Fruit fly (Drosophila melanogaster) whole organism, embryonic: ENCODE measurements around the gene CG3841.
A peak's percentile ranks its signal among the peaks of the same experiment; 100 is the strongest.

ENCODE experiments used
- Awh ChIP-seq: fragments of 200-800 bp; sonication (Bioruptor generic); IDR thresholded peaks from 2 replicates; pipeline ENCODE4, ENCODE4 v1.3.6; 2022; ENCODE audit warnings: missing biosample characterization, missing genetic modification characterization
- Bgb ChIP-seq: fragments of 200-800 bp; sonication (Bioruptor generic); IDR thresholded peaks from 2 replicates; pipeline ENCODE4 v1.3.6; 2022; ENCODE audit warnings: missing biosample characterization, missing genetic modification characterization; ENCODE audit not compliant: partially characterized antibody
- CG11247 ChIP-seq: fragments of 200-800 bp; sonication (Bioruptor generic); IDR thresholded peaks from 2 replicates; pipeline ENCODE4 v1.3.6; 2022; ENCODE audit warnings: missing biosample characterization, missing genetic modification characterization
- CG12104 ChIP-seq: fragments of 200-800 bp; sonication (Bioruptor generic); optimal IDR thresholded peaks from 3 replicates; lab custom pipeline; 2016; ENCODE audit warnings: missing biosample characterization, missing genetic modification characterization
- CG12219 ChIP-seq: fragments of 200-800 bp; sonication (Bioruptor generic); optimal IDR thresholded peaks from 3 replicates; lab custom pipeline; 2018; ENCODE audit warnings: missing biosample characterization, mild to moderate bottlenecking, missing genetic modification characterization
- CG12391 ChIP-seq: fragments of 200-800 bp; sonication (Bioruptor generic); optimal IDR thresholded peaks from 3 replicates; lab custom pipeline; 2018; ENCODE audit warnings: missing biosample characterization, mild to moderate bottlenecking, missing genetic modification characterization, moderate library complexity
- CG13123 ChIP-seq: fragments of 200-800 bp; sonication (Bioruptor generic); optimal IDR thresholded peaks from 2 replicates; lab custom pipeline; 2016; ENCODE audit warnings: missing biosample characterization, missing genetic modification characterization
- CG13894 ChIP-seq: fragments of 200-800 bp; sonication (Bioruptor generic); optimal IDR thresholded peaks from 3 replicates; lab custom pipeline; 2018; ENCODE audit warnings: missing biosample characterization, mild to moderate bottlenecking, missing genetic modification characterization, moderate library complexity
- CG14441 ChIP-seq: fragments of 200-800 bp; sonication (Bioruptor generic); IDR thresholded peaks from 2 replicates; pipeline ENCODE4 v1.3.6; 2022; ENCODE audit warnings: missing biosample characterization, missing genetic modification characterization
- CG14860 ChIP-seq: fragments of 200-800 bp; sonication (Bioruptor generic); IDR thresholded peaks from 3 replicates; pipeline ENCODE4 v1.3.6; 2022; ENCODE audit warnings: missing biosample characterization, missing genetic modification characterization; ENCODE audit not compliant: partially characterized antibody
- CG1529 ChIP-seq: fragments of 200-800 bp; sonication (Bioruptor generic); optimal IDR thresholded peaks from 3 replicates; lab custom pipeline; 2018; ENCODE audit warnings: missing biosample characterization, missing genetic modification characterization
- CG15514 ChIP-seq: fragments of 200-800 bp; sonication (Bioruptor generic); optimal IDR thresholded peaks from 3 replicates; lab custom pipeline; 2017; ENCODE audit warnings: missing biosample characterization, missing genetic modification characterization, mild to moderate bottlenecking, moderate library complexity, missing genetic modification reagents
- CG16815 ChIP-seq: fragments of 200-800 bp; sonication (Bioruptor generic); optimal IDR thresholded peaks from 3 replicates; lab custom pipeline; 2017; ENCODE audit warnings: missing biosample characterization, mild to moderate bottlenecking, missing genetic modification characterization
- CG17612 ChIP-seq: fragments of 200-800 bp; sonication (Bioruptor generic); IDR thresholded peaks from 2 replicates; pipeline ENCODE4 v1.3.6; 2022; ENCODE audit warnings: missing biosample characterization, missing genetic modification characterization
- CG2120 ChIP-seq: fragments of 200-800 bp; sonication (Bioruptor generic); optimal IDR thresholded peaks from 3 replicates; lab custom pipeline; 2016; ENCODE audit warnings: missing biosample characterization, missing genetic modification characterization
- CG2129 ChIP-seq: fragments of 200-800 bp; sonication (Bioruptor generic); IDR thresholded peaks from 2 replicates; pipeline ENCODE4 v1.3.6; 2022; ENCODE audit warnings: missing biosample characterization, missing genetic modification characterization; ENCODE audit not compliant: partially characterized antibody
- CG2712 ChIP-seq: fragments of 200-800 bp; optimal IDR thresholded peaks from 3 replicates; lab custom pipeline; 2019; ENCODE audit warnings: missing biosample characterization, mild to moderate bottlenecking, missing genetic modification characterization, moderate library complexity
- CG2875 ChIP-seq: fragments of 200-800 bp; sonication (Bioruptor generic); optimal IDR thresholded peaks from 2 replicates; lab custom pipeline; 2017; ENCODE audit warnings: missing biosample characterization, mild to moderate bottlenecking, missing genetic modification characterization, missing genetic modification reagents
- CG2889 ChIP-seq: fragments of 200-800 bp; sonication (Bioruptor generic); IDR thresholded peaks from 3 replicates; pipeline ENCODE4 v1.3.6; 2022; ENCODE audit warnings: missing biosample characterization, missing genetic modification characterization
- CG33213 ChIP-seq: fragments of 200-800 bp; sonication (Bioruptor generic); optimal IDR thresholded peaks from 3 replicates; lab custom pipeline; 2016; ENCODE audit warnings: missing biosample characterization, missing genetic modification characterization
- CG8359 ChIP-seq: fragments of 200-800 bp; sonication (Bioruptor generic); optimal IDR thresholded peaks from 2 replicates; lab custom pipeline; 2017; ENCODE audit warnings: missing biosample characterization, mild to moderate bottlenecking, missing genetic modification characterization, borderline replicate concordance
- CG8765 ChIP-seq: fragments of 200-800 bp; sonication (Bioruptor generic); IDR thresholded peaks from 2 replicates; pipeline ENCODE4 v1.3.6; 2022; ENCODE audit warnings: missing biosample characterization, missing genetic modification characterization
- CG8924 ChIP-seq: fragments of 200-800 bp; optimal IDR thresholded peaks from 3 replicates; lab custom pipeline; 2019; ENCODE audit warnings: missing biosample characterization, mild to moderate bottlenecking, missing genetic modification characterization, moderate library complexity
- CG9609 ChIP-seq: fragments of 200-800 bp; sonication (Bioruptor generic); optimal IDR thresholded peaks from 3 replicates; lab custom pipeline; 2016; ENCODE audit warnings: missing biosample characterization, missing genetic modification characterization
- CG9932 ChIP-seq: fragments of 200-800 bp; sonication (Bioruptor generic); IDR thresholded peaks from 2 replicates; pipeline ENCODE4 v1.3.6; 2022; ENCODE audit warnings: missing biosample characterization, missing genetic modification characterization
- CoRest ChIP-seq: fragments of 200-800 bp; sonication (Bioruptor generic); optimal IDR thresholded peaks from 3 replicates; lab custom pipeline; 2018; ENCODE audit warnings: missing biosample characterization, mild to moderate bottlenecking, missing genetic modification characterization, moderate library complexity
- D19A ChIP-seq: fragments of 200-800 bp; optimal IDR thresholded peaks from 3 replicates; lab custom pipeline; 2019; ENCODE audit warnings: missing biosample characterization, mild to moderate bottlenecking, missing genetic modification characterization, moderate library complexity
- Fer2 ChIP-seq: fragments of 200-800 bp; sonication (Bioruptor generic); optimal IDR thresholded peaks from 2 replicates; lab custom pipeline; 2018; ENCODE audit warnings: missing biosample characterization, mild to moderate bottlenecking, missing genetic modification characterization, moderate library complexity
- H15 ChIP-seq: fragments of 200-800 bp; sonication (Bioruptor generic); IDR thresholded peaks from 3 replicates; pipeline ENCODE4 v1.3.6; 2022; ENCODE audit warnings: missing biosample characterization, missing genetic modification characterization
- Hand ChIP-seq: fragments of 200-800 bp; sonication (Bioruptor generic); optimal IDR thresholded peaks from 2 replicates; lab custom pipeline; 2017; ENCODE audit warnings: mild to moderate bottlenecking, missing biosample characterization, missing genetic modification reagents, missing genetic modification characterization
- MTF-1 ChIP-seq: fragments of 200-800 bp; sonication (Bioruptor generic); optimal IDR thresholded peaks from 2 replicates; lab custom pipeline; 2018; ENCODE audit warnings: missing biosample characterization, mild to moderate bottlenecking, missing genetic modification characterization, borderline replicate concordance
- NFAT ChIP-seq: fragments of 200-800 bp; sonication (Bioruptor generic); IDR thresholded peaks from 2 replicates; pipeline ENCODE4 v1.3.6; 2022; ENCODE audit warnings: missing biosample characterization, missing genetic modification characterization
- Rx ChIP-seq: fragments of 200-800 bp; sonication (Bioruptor generic); IDR thresholded peaks from 2 replicates; pipeline ENCODE4 v1.3.6; 2022; ENCODE audit warnings: missing biosample characterization, missing genetic modification characterization
- Sry-δ ChIP-seq: fragments of 200-800 bp; sonication (Bioruptor generic); optimal IDR thresholded peaks from 2 replicates; lab custom pipeline; 2016; ENCODE audit warnings: missing biosample characterization, missing genetic modification characterization
- Usf ChIP-seq: fragments of 200-800 bp; sonication (Bioruptor generic); optimal IDR thresholded peaks from 2 replicates; lab custom pipeline; 2017; ENCODE audit warnings: missing genotype, missing biosample characterization, missing genetic modification characterization
- Xrp1 ChIP-seq: fragments of 200-800 bp; sonication (Bioruptor generic); IDR thresholded peaks from 2 replicates; pipeline ENCODE4 v1.3.6; 2022; ENCODE audit warnings: missing biosample characterization, missing genetic modification characterization
- ab ChIP-seq: fragments of 200-800 bp; sonication (Bioruptor generic); optimal IDR thresholded peaks from 2 replicates; lab custom pipeline; 2016; ENCODE audit warnings: missing biosample characterization, missing genetic modification characterization
- ac ChIP-seq: fragments of 200-800 bp; sonication (Bioruptor generic); optimal IDR thresholded peaks from 3 replicates; lab custom pipeline; 2017; ENCODE audit warnings: missing biosample characterization, mild to moderate bottlenecking, missing genetic modification characterization
- ap ChIP-seq: fragments of 200-800 bp; sonication (Bioruptor generic); IDR thresholded peaks from 2 replicates; pipeline ENCODE4 v1.3.6; 2022; ENCODE audit warnings: missing biosample characterization, missing genetic modification characterization
- corto ChIP-seq: fragments of 200-800 bp; sonication (Bioruptor generic); optimal IDR thresholded peaks from 2 replicates; lab custom pipeline; 2016; ENCODE audit warnings: missing biosample characterization, mild to moderate bottlenecking, missing genetic modification characterization, moderate library complexity
- croc ChIP-seq: fragments of 200-800 bp; sonication (Bioruptor generic); conservative IDR thresholded peaks from 3 replicates; pipeline ENCODE4 v1.3.6; 2022; ENCODE audit warnings: missing biosample characterization, missing genetic modification characterization
- dm ChIP-seq: fragments of 200-800 bp; sonication (Bioruptor generic); optimal IDR thresholded peaks from 3 replicates; lab custom pipeline; 2016; ENCODE audit warnings: missing biosample characterization, missing genetic modification characterization
- esg ChIP-seq: fragments of 200-800 bp; sonication (Bioruptor generic); conservative IDR thresholded peaks from 2 replicates; pipeline ENCODE4 v1.3.6; 2022; ENCODE audit warnings: missing biosample characterization, missing genetic modification characterization
- gsb ChIP-seq: fragments of 200-800 bp; sonication (Bioruptor generic); IDR thresholded peaks from 2 replicates; pipeline ENCODE4 v1.3.6; 2022; ENCODE audit warnings: missing biosample characterization, missing genetic modification characterization
- klu ChIP-seq: fragments of 200-800 bp; sonication (Bioruptor generic); IDR thresholded peaks from 2 replicates; pipeline ENCODE4 v1.3.6; 2022; ENCODE audit warnings: missing biosample characterization, missing genetic modification characterization
- mam ChIP-seq: fragments of 200-800 bp; sonication (Bioruptor generic); optimal IDR thresholded peaks from 3 replicates; lab custom pipeline; 2016; ENCODE audit warnings: missing biosample characterization, missing genetic modification characterization
- peb ChIP-seq: fragments of 200-800 bp; sonication (Bioruptor generic); IDR thresholded peaks from 2 replicates; pipeline ENCODE4 v1.3.6; 2022; ENCODE audit warnings: missing biosample characterization, missing genetic modification characterization
- phol ChIP-seq: fragments of 200-800 bp; sonication (Bioruptor generic); optimal IDR thresholded peaks from 3 replicates; lab custom pipeline; 2018; ENCODE audit warnings: missing biosample characterization, mild to moderate bottlenecking, missing genetic modification characterization, moderate library complexity
- sqz ChIP-seq: fragments of 200-800 bp; sonication (Bioruptor generic); optimal IDR thresholded peaks from 3 replicates; lab custom pipeline; 2018; ENCODE audit warnings: missing biosample characterization, mild to moderate bottlenecking, missing genetic modification characterization
- usp ChIP-seq: fragments of >200 bp; optimal IDR thresholded peaks from 2 replicates; lab custom pipeline; 2017; ENCODE audit warnings: missing biosample characterization, missing genetic modification characterization

CG3841 gene

dm6 chr2L:9633811-9634436 lies 44.6 kb downstream of the CG3841 start, which contains the start of gene Apoltp (continued):
- peak; percentile 59 for TF ChIP-seq CG8924
- no peak for TF ChIP-seq CG8765 (GFP tag; lab: Robert Waterston, UW)
- TF ChIP-seq CG11247 (GFP tag; lab: Robert Waterston, UW): peak; percentile 66
- peak; percentile 34 for TF ChIP-seq CG12219 (GFP tag; lab: Kevin White, UChicago)
- 0 out of 2 replicates have a peak, but pooled peaks have one; percentile 35 for TF ChIP-seq klu (GFP tag; lab: Robert Waterston, UW)
- peak; percentile 45; the same call in 1 of the 3 replicates for TF ChIP-seq CG2889 (GFP tag; lab: Robert Waterston, UW)
- TF ChIP-seq Awh (GFP tag; lab: Robert Waterston, UW): no peak
- TF ChIP-seq phol (tag; lab: Kevin White, UChicago): peak; percentile 64
- TF ChIP-seq CG16815 (GFP tag; lab: Kevin White, UChicago): peak; percentile 23
- no peak for TF ChIP-seq dm (GFP tag; lab: Kevin White, UChicago)
- peak; percentile 67 for TF ChIP-seq CG12391 (tag; lab: Kevin White, UChicago)
- TF ChIP-seq esg (GFP tag; lab: Robert Waterston, UW): no peak; the same call in 1 of the 2 replicates
- TF ChIP-seq CG13894: peak; percentile 92
- no peak for TF ChIP-seq Fer2 (tag; lab: Kevin White, UChicago)
- no peak for TF ChIP-seq sqz
- TF ChIP-seq CG2712 (tag; lab: Kevin White, UChicago): peak; percentile 79
- no peak for TF ChIP-seq CG13123 (GFP tag; lab: Kevin White, UChicago)
- TF ChIP-seq corto (GFP tag; lab: Kevin White, UChicago): peak; percentile 38
- TF ChIP-seq MTF-1 (GFP tag; lab: Kevin White, UChicago): no peak
- peak; percentile 66 for TF ChIP-seq CG14441 (GFP tag; lab: Robert Waterston, UW)
- TF ChIP-seq peb (GFP tag; lab: Robert Waterston, UW): no peak
- TF ChIP-seq H15 (GFP tag; lab: Robert Waterston, UW): peak; percentile 60; the same call in 2 of the 3 replicates
- TF ChIP-seq D19A (tag; lab: Kevin White, UChicago): no peak
- TF ChIP-seq ab: no peak
- no peak for TF ChIP-seq Bgb (GFP tag; lab: Robert Waterston, UW)
- no peak for TF ChIP-seq ac
- peak; percentile 64 for TF ChIP-seq gsb
- no peak for TF ChIP-seq CG33213 (GFP tag; lab: Kevin White, UChicago)
- peak; percentile 64 for TF ChIP-seq CoRest
- TF ChIP-seq usp (GFP tag; lab: Kevin White, UChicago): no peak
- no peak for TF ChIP-seq ap (GFP tag; lab: Robert Waterston, UW)
- peak; percentile 9 for TF ChIP-seq CG1529 (GFP tag; lab: Kevin White, UChicago)
- TF ChIP-seq NFAT: peak; percentile 52
- TF ChIP-seq CG17612 (GFP tag; lab: Robert Waterston, UW): no peak
- TF ChIP-seq CG9609: no peak
- TF ChIP-seq CG14860 (GFP tag; lab: Robert Waterston, UW): no peak
- TF ChIP-seq CG2129 (GFP tag; lab: Robert Waterston, UW): no peak
- TF ChIP-seq Sry-δ (GFP tag; lab: Kevin White, UChicago): no peak
- TF ChIP-seq CG2875 (GFP tag; lab: Kevin White, UChicago): no peak
- peak; percentile 4 for TF ChIP-seq Usf (GFP tag; lab: Kevin White, UChicago)
- peak; percentile 76 for TF ChIP-seq CG15514 (GFP tag; lab: Kevin White, UChicago)
- TF ChIP-seq CG2120: peak; percentile 66
- peak; percentile 63 for TF ChIP-seq CG9932 (GFP tag; lab: Robert Waterston, UW)
- TF ChIP-seq Xrp1 (GFP tag; lab: Robert Waterston, UW): peak; percentile 77
- TF ChIP-seq Rx: no peak
- TF ChIP-seq croc (GFP tag; lab: Robert Waterston, UW): peak; percentile 57; the same call in 2 of the 3 replicates
- peak; percentile 4 for TF ChIP-seq CG8359 (GFP tag; lab: Kevin White, UChicago)
- TF ChIP-seq CG12104 (GFP tag; lab: Kevin White, UChicago): no peak
- peak; percentile 31 for TF ChIP-seq mam (GFP tag; lab: Kevin White, UChicago)
- peak; percentile 76 for TF ChIP-seq Hand (GFP tag; lab: Kevin White, UChicago)
